Fruit fly (Drosophila melanogaster) whole organism, embryonic: ENCODE data around the gene ara.

Experiments used
- CG12942 ChIP-seq: fragments of 200-800 bp; sonication (Bioruptor generic); optimal IDR thresholded peaks from 3 replicates; lab custom pipeline; 2016; ENCODE audit warnings: missing biosample characterization, missing genetic modification characterization
- Lim3 ChIP-seq: fragments of 200-800 bp; sonication (Bioruptor generic); IDR thresholded peaks from 2 replicates; pipeline ENCODE4 v1.3.6; 2022; ENCODE audit warnings: missing biosample characterization, missing genetic modification characterization

DNA sequence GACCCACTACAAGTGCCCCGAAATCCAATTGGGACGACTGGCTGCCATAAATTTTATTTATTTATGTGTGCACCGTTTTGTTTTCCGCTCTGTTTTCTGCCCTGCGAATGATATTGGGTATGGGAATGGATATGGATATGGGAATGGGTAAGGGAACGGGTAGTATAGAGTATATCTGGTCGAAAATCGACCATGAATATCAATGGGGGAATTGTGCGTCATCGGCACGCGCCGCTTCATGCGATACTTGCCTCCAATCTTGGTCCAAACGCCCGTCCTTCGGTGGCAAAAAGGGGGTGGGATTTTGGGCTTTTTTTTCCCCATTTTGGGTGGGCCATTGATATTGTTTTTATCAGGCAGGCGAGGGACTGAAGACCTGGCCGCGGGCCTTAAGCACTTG, 60.2 kb downstream of the ara start:
- no peak for TF ChIP-seq Lim3 (GFP tag; lab: Robert Waterston, UW)
- no peak for TF ChIP-seq CG12942 (GFP tag; lab: Kevin White, UChicago)
